Worm (Caenorhabditis elegans): Measurements from ENCODE around the gene F10E9.10.

- TF ChIP-seq ceh-82 (tag; optimal IDR thresholded peaks at IDR 0.05) (no peak), hmg-11 (tag; optimal IDR thresholded peaks at IDR 0.05) (no peak), unc-39 (tag; optimal IDR thresholded peaks at IDR 0.05) (no peak), nhr-25 (tag; optimal IDR thresholded peaks at IDR 0.05) (no peak), fkh-10 (GFP tag; optimal IDR thresholded peaks at IDR 0.05) (no peak), elt-3 (tag; optimal IDR thresholded peaks at IDR 0.05) (no peak)
Observed at ce11 chrIII:8320183-8320582, at the start of gene F10E9.10.
